Worm (Caenorhabditis elegans) whole organism, L1 larva: ENCODE data around the gene tag-281.

Source experiments
- Y116A8C.19 ChIP-seq: sonication (generic microtip); optimal IDR thresholded peaks from 2 replicates; lab custom pipeline; 2016; ENCODE audit warnings: missing compliant biosample characterization, missing genetic modification characterization, borderline replicate concordance
- aha-1 ChIP-seq: fragments of 150-350 bp; optimal IDR thresholded peaks from 2 replicates; lab custom pipeline; 2014; ENCODE audit warnings: missing biosample characterization, missing genetic modification characterization
- aly-2 ChIP-seq: fragments of 150-350 bp; optimal IDR thresholded peaks from 2 replicates; lab custom pipeline; 2014; ENCODE audit warnings: missing biosample characterization, missing genetic modification characterization
- blmp-1 ChIP-seq: fragments of 150-350 bp; optimal IDR thresholded peaks from 2 replicates; lab custom pipeline; 2014; ENCODE audit warnings: missing biosample characterization, missing genetic modification characterization
- ceh-63 ChIP-seq: fragments of 200-800 bp; sonication (Bioruptor generic); optimal IDR thresholded peaks from 2 replicates; lab custom pipeline; 2018; ENCODE audit warnings: mild to moderate bottlenecking, missing genetic modification characterization, missing compliant biosample characterization
- ceh-8 ChIP-seq: fragments of 200-800 bp; sonication (Bioruptor generic); optimal IDR thresholded peaks from 2 replicates; lab custom pipeline; 2018; ENCODE audit warnings: mild to moderate bottlenecking, missing genetic modification characterization, moderate library complexity, missing compliant biosample characterization
- ceh-82 ChIP-seq, 3 experiments: fragments of 150-350 bp in 1 of 3; sonication (generic microtip) in 2 of 3; optimal IDR thresholded peaks; 2 replicates each; lab custom pipeline; 2014 to 2017; ENCODE audit warnings: missing biosample characterization in 3 of 3, missing genetic modification characterization in 3 of 3
- ceh-88 ChIP-seq: fragments of 200-800 bp; sonication (Bioruptor generic); IDR thresholded peaks from 2 replicates; pipeline ENCODE4 v1.3.6; 2022; ENCODE audit warnings: missing genetic modification characterization, missing compliant biosample characterization
- ces-1 ChIP-seq: fragments of 150-350 bp; optimal IDR thresholded peaks from 2 replicates; lab custom pipeline; 2014; ENCODE audit warnings: missing biosample characterization, missing genetic modification reagents, missing genetic modification characterization
- egl-13 ChIP-seq: sonication (generic microtip); optimal IDR thresholded peaks from 2 replicates; lab custom pipeline; 2016; ENCODE audit warnings: missing genotype, missing genetic modification reagents, missing genetic modification characterization, missing compliant biosample characterization
- egl-27 ChIP-seq, 2 experiments: fragments of 150-350 bp in 1 of 2; sonication (generic microtip); optimal IDR thresholded peaks; 3 replicates each; lab custom pipeline; 2017 to 2018; ENCODE audit warnings: missing biosample characterization in 2 of 2, missing genetic modification characterization in 2 of 2, missing genetic modification reagents in 2 of 2
- elt-2 ChIP-seq: sonication (generic microtip); optimal IDR thresholded peaks from 2 replicates; lab custom pipeline; 2016; ENCODE audit warnings: missing genetic modification characterization, mild to moderate bottlenecking, inconsistent platforms, missing compliant biosample characterization, missing genetic modification reagents
- ets-5 ChIP-seq: fragments of 200-800 bp; sonication (Bioruptor generic); IDR thresholded peaks from 2 replicates; pipeline ENCODE4 v1.3.6; 2022; ENCODE audit warnings: missing genetic modification characterization, missing compliant biosample characterization
- fkh-4 ChIP-seq: sonication (generic microtip); optimal IDR thresholded peaks from 2 replicates; lab custom pipeline; 2016; ENCODE audit warnings: missing compliant biosample characterization, missing genetic modification characterization, borderline replicate concordance
- fkh-8 ChIP-seq: sonication (generic microtip); optimal IDR thresholded peaks from 2 replicates; lab custom pipeline; 2016; ENCODE audit warnings: mild to moderate bottlenecking, missing genetic modification characterization, missing compliant biosample characterization
- fos-1 ChIP-seq: fragments of 150-350 bp; optimal IDR thresholded peaks from 2 replicates; lab custom pipeline; 2014; ENCODE audit warnings: missing biosample characterization, missing genetic modification characterization
- grh-1 ChIP-seq: fragments of 200-800 bp; sonication (Bioruptor generic); IDR thresholded peaks from 2 replicates; pipeline ENCODE4 v1.3.6; 2022; ENCODE audit warnings: missing genetic modification reagents, missing genetic modification characterization, missing compliant biosample characterization
- hlh-17 ChIP-seq: fragments of 200-800 bp; sonication (Bioruptor generic); optimal IDR thresholded peaks from 2 replicates; lab custom pipeline; 2018; ENCODE audit warnings: missing genetic modification characterization, mild to moderate bottlenecking, missing compliant biosample characterization, moderate library complexity, borderline replicate concordance
- isw-1 ChIP-seq: fragments of 200-800 bp; sonication (Bioruptor generic); IDR thresholded peaks from 2 replicates; pipeline ENCODE4 v1.3.6; 2022; ENCODE audit warnings: missing genetic modification characterization, missing compliant biosample characterization
- lin-13 ChIP-seq: fragments of 150-350 bp; optimal IDR thresholded peaks from 2 replicates; lab custom pipeline; 2014; ENCODE audit warnings: missing biosample characterization, missing genetic modification reagents, missing genetic modification characterization
- lin-14 ChIP-seq: fragments of 200-800 bp; sonication (Bioruptor generic); optimal IDR thresholded peaks from 2 replicates; lab custom pipeline; 2018; ENCODE audit warnings: mild to moderate bottlenecking, missing genetic modification characterization, moderate library complexity, missing compliant biosample characterization
- lin-15B ChIP-seq: fragments of 150-350 bp; sonication (generic microtip); optimal IDR thresholded peaks from 3 replicates; lab custom pipeline; 2014; ENCODE audit warnings: missing biosample characterization, missing genetic modification characterization
- lin-35 ChIP-seq, 2 experiments: fragments of 150-350 bp; optimal IDR thresholded peaks; 2 replicates each; lab custom pipeline; 2014; ENCODE audit warnings: missing biosample characterization in 2 of 2, missing genetic modification characterization in 2 of 2, missing genetic modification reagents in 2 of 2
- lin-39 ChIP-seq: fragments of 150-350 bp; optimal IDR thresholded peaks from 2 replicates; lab custom pipeline; 2014; ENCODE audit warnings: missing biosample characterization, missing genetic modification reagents, missing genetic modification characterization
- lir-3 ChIP-seq: sonication (generic microtip); optimal IDR thresholded peaks from 2 replicates; lab custom pipeline; 2016; ENCODE audit warnings: mild to moderate bottlenecking, missing genetic modification characterization, moderate library complexity, missing compliant biosample characterization; ENCODE audit not compliant: poor library complexity
- mab-9 ChIP-seq: fragments of 200-800 bp; sonication (Bioruptor generic); IDR thresholded peaks from 2 replicates; pipeline ENCODE4 v1.3.6; 2022; ENCODE audit warnings: missing genetic modification reagents, missing genetic modification characterization, missing compliant biosample characterization
- mef-2 ChIP-seq: fragments of 150-350 bp; optimal IDR thresholded peaks from 2 replicates; lab custom pipeline; 2014; ENCODE audit warnings: missing biosample characterization, missing genetic modification characterization
- nhr-11 ChIP-seq: fragments of 150-350 bp; optimal IDR thresholded peaks from 2 replicates; lab custom pipeline; 2014; ENCODE audit warnings: missing biosample characterization, missing genetic modification characterization
- nhr-12 ChIP-seq: sonication (generic microtip); optimal IDR thresholded peaks from 2 replicates; lab custom pipeline; 2017; ENCODE audit warnings: missing biosample characterization, missing genetic modification characterization
- nhr-19 ChIP-seq: fragments of 200-800 bp; sonication (Bioruptor generic); conservative IDR thresholded peaks from 2 replicates; pipeline ENCODE4 v1.3.6; 2022; ENCODE audit warnings: missing genetic modification characterization, missing compliant biosample characterization
- nhr-28 ChIP-seq: fragments of 150-350 bp; optimal IDR thresholded peaks from 2 replicates; lab custom pipeline; 2014; ENCODE audit warnings: missing biosample characterization, missing genetic modification characterization
- nhr-71 ChIP-seq: sonication (generic microtip); optimal IDR thresholded peaks from 2 replicates; lab custom pipeline; 2016; ENCODE audit warnings: mild to moderate bottlenecking, missing genetic modification characterization, moderate library complexity, missing compliant biosample characterization
- nhr-76 ChIP-seq: sonication (generic microtip); optimal IDR thresholded peaks from 2 replicates; lab custom pipeline; 2017; ENCODE audit warnings: missing biosample characterization, missing genetic modification characterization
- nhr-77 ChIP-seq: fragments of 150-350 bp; optimal IDR thresholded peaks from 2 replicates; lab custom pipeline; 2014; ENCODE audit warnings: missing biosample characterization, missing genetic modification characterization
- nhr-85 ChIP-seq: sonication (generic microtip); peaks from one replicate; lab custom pipeline; 2016; ENCODE audit warnings: missing genetic modification characterization, inconsistent platforms, missing compliant biosample characterization
- pag-3 ChIP-seq: sonication (generic microtip); optimal IDR thresholded peaks from 2 replicates; lab custom pipeline; 2017; ENCODE audit warnings: missing genetic modification characterization, mild to moderate bottlenecking, missing compliant biosample characterization, antibody characterized with exemption, borderline replicate concordance; ENCODE audit not compliant: insufficient read depth
- pax-3 ChIP-seq: fragments of 200-800 bp; sonication (Bioruptor generic); optimal IDR thresholded peaks from 2 replicates; lab custom pipeline; 2018; ENCODE audit warnings: mild to moderate bottlenecking, missing genetic modification characterization, moderate library complexity, missing compliant biosample characterization
- pqm-1 ChIP-seq: sonication (generic microtip); optimal IDR thresholded peaks from 3 replicates; lab custom pipeline; 2017; ENCODE audit warnings: missing biosample characterization, missing genetic modification characterization
- rnt-1 ChIP-seq: sonication (generic microtip); optimal IDR thresholded peaks from 2 replicates; lab custom pipeline; 2016; ENCODE audit warnings: mild to moderate bottlenecking, missing genetic modification characterization, moderate library complexity, missing compliant biosample characterization
- skn-1 ChIP-seq: fragments of 150-350 bp; optimal IDR thresholded peaks from 2 replicates; lab custom pipeline; 2014; ENCODE audit warnings: missing biosample characterization, missing genetic modification characterization
- sox-4 ChIP-seq: sonication (generic microtip); optimal IDR thresholded peaks from 2 replicates; lab custom pipeline; 2016; ENCODE audit warnings: missing genetic modification characterization, missing compliant biosample characterization
- sptf-1 ChIP-seq: fragments of 150-350 bp; optimal IDR thresholded peaks from 2 replicates; lab custom pipeline; 2014; ENCODE audit warnings: missing biosample characterization, missing genetic modification characterization
- sup-37 ChIP-seq: fragments of 200-800 bp; sonication (Bioruptor generic); optimal IDR thresholded peaks from 2 replicates; lab custom pipeline; 2018; ENCODE audit warnings: mild to moderate bottlenecking, missing genetic modification characterization, missing compliant biosample characterization
- swsn-7 ChIP-seq: sonication (generic microtip); optimal IDR thresholded peaks from 2 replicates; lab custom pipeline; 2016; ENCODE audit warnings: missing genetic modification characterization, missing compliant biosample characterization
- tlp-1 ChIP-seq: fragments of 150-350 bp; optimal IDR thresholded peaks from 2 replicates; lab custom pipeline; 2014; ENCODE audit warnings: missing biosample characterization, missing genetic modification characterization
- unc-130 ChIP-seq: fragments of 150-350 bp; optimal IDR thresholded peaks from 2 replicates; lab custom pipeline; 2017; ENCODE audit warnings: missing biosample characterization, missing genetic modification characterization, inconsistent platforms
- unc-86 ChIP-seq: sonication (generic microtip); optimal IDR thresholded peaks from 2 replicates; lab custom pipeline; 2016; ENCODE audit warnings: missing genetic modification characterization, missing compliant biosample characterization
- vab-15 ChIP-seq: sonication (generic microtip); optimal IDR thresholded peaks from 2 replicates; lab custom pipeline; 2017; ENCODE audit warnings: missing genotype, mild to moderate bottlenecking, missing genetic modification characterization, missing compliant biosample characterization
- xbp-1 ChIP-seq: sonication (generic microtip); optimal IDR thresholded peaks from 2 replicates; lab custom pipeline; 2016; ENCODE audit warnings: missing genetic modification characterization, missing compliant biosample characterization
- zag-1 ChIP-seq: fragments of 150-350 bp; optimal IDR thresholded peaks from 2 replicates; lab custom pipeline; 2014; ENCODE audit warnings: missing biosample characterization, missing genetic modification characterization
- zip-4 ChIP-seq: fragments of 200-800 bp; sonication (Bioruptor generic); optimal IDR thresholded peaks from 2 replicates; lab custom pipeline; 2018; ENCODE audit warnings: mild to moderate bottlenecking, missing genetic modification characterization, moderate library complexity, missing compliant biosample characterization
- ztf-11 ChIP-seq, 2 experiments: sonication (generic microtip); optimal IDR thresholded peaks; 2 replicates each; lab custom pipeline; 2016 to 2017; ENCODE audit warnings: missing genetic modification characterization in 2 of 2, missing biosample characterization in 1 of 2, missing compliant biosample characterization in 1 of 2

tag-281 gene

DNA sequence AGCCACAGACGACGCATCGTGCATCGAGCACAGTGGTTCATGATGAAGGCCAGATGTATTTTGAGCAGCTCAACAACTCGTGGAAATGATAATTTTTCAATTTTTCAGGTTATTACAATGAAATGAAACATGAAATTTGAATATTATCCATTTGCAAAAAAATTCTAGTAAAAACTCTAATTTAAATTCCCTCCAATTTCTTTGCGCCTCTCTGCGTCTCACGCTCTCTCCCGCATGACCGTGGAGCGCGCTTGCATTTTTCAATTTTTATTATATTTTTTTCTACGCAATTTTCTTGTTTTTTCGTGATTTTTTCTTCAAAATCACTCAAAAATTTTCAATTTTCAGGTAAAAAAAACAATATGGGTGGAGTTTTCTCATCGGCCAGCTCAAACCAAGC, at the start of gene tag-281:
tag-281 (plus strand) TSS at position 340 of the 400 bp plus-strand sequence.
- TF ChIP-seq isw-1 (GFP tag; lab: Robert Waterston, UW) (peak; percentile 87), ceh-82 (tag; optimal IDR thresholded peaks at IDR 0.05; lab: Kevin White, UChicago) (peak; percentile 80 to 93 (median 89)), ztf-11 (tag; optimal IDR thresholded peaks at IDR 0.05; lab: Kevin White, UChicago) (peak in 1 of 2 experiments; percentile 28), xbp-1 (tag; lab: Kevin White, UChicago) (peak; percentile 87), lin-35 (GFP tag; optimal IDR thresholded peaks at IDR 0.05; lab: Kevin White, UChicago) (peak; percentile 99), vab-15 (peak; percentile 53), nhr-77 (peak; percentile 21), fkh-8 (peak; percentile 87), nhr-76 (tag; lab: Kevin White, UChicago) (no peak), egl-27 (tag; optimal IDR thresholded peaks at IDR 0.05; lab: Kevin White, UChicago) (no peak), pax-3 (tag; lab: Kevin White, UChicago) (peak; percentile 76), sup-37 (peak; percentile 47), lin-15B (tag; lab: Kevin White, UChicago) (peak; percentile 88), Y116A8C.19 (tag; lab: Kevin White, UChicago) (no peak), egl-13 (tag; lab: Kevin White, UChicago) (peak; percentile 72), ets-5 (GFP tag; lab: Robert Waterston, UW) (no peak), pqm-1 (no peak), ceh-8 (GFP tag; lab: Kevin White, UChicago) (peak; percentile 62), skn-1 (tag; lab: Kevin White, UChicago) (peak; percentile 84), unc-86 (tag; lab: Kevin White, UChicago) (peak; percentile 86), elt-2 (tag; lab: Kevin White, UChicago) (peak; percentile 48), zag-1 (no peak), aly-2 (tag; lab: Kevin White, UChicago) (peak; percentile 56), mef-2 (tag; lab: Kevin White, UChicago) (no peak), nhr-19 (GFP tag; lab: Robert Waterston, UW) (peak; percentile 89), lin-14 (peak; percentile 89), ceh-63 (no peak), rnt-1 (tag; lab: Kevin White, UChicago) (peak; percentile 91), lin-39 (tag; lab: Kevin White, UChicago) (peak; percentile 84), sptf-1 (tag; lab: Kevin White, UChicago) (no peak), aha-1 (peak; percentile 74), pag-3 (tag; lab: Kevin White, UChicago) (peak; percentile 3), nhr-71 (tag; lab: Kevin White, UChicago) (peak; percentile 94), fos-1 (peak; percentile 78), blmp-1 (tag; lab: Kevin White, UChicago) (peak; percentile 65), hlh-17 (GFP tag; lab: Kevin White, UChicago) (no peak), sox-4 (tag; lab: Kevin White, UChicago) (peak; percentile 45), ceh-88 (GFP tag; lab: Robert Waterston, UW) (peak; percentile 54; the same call in 1 of the 2 replicates), fkh-4 (no peak), ces-1 (GFP tag; lab: Kevin White, UChicago) (no peak), grh-1 (GFP tag; lab: Robert Waterston, UW) (peak; percentile 86), zip-4 (GFP tag; lab: Kevin White, UChicago) (peak; percentile 42), lir-3 (tag; lab: Kevin White, UChicago) (peak; percentile 57), nhr-85 (peak; percentile 93), nhr-28 (tag; lab: Kevin White, UChicago) (no peak), lin-13 (GFP tag; lab: Kevin White, UChicago) (peak; percentile 86), tlp-1 (tag; lab: Kevin White, UChicago) (no peak), nhr-12 (tag; lab: Kevin White, UChicago) (no peak), unc-130 (tag; lab: Kevin White, UChicago) (peak; percentile 70), swsn-7 (tag; lab: Kevin White, UChicago) (peak; percentile 87), mab-9 (GFP tag; lab: Robert Waterston, UW) (peak; percentile 54; the same call in 1 of the 2 replicates), nhr-11 (tag; lab: Kevin White, UChicago) (peak; percentile 71)
